Worm (Caenorhabditis elegans) whole organism, L3 larva: ENCODE measurements around the gene ZK354.2.
A peak's percentile ranks its signal among the peaks of the same experiment; 100 is the strongest.

Experiments used
- R02D3.7 ChIP-seq: fragments of 150-350 bp; optimal IDR thresholded peaks from 2 replicates; lab custom pipeline; 2014; ENCODE audit warnings: missing biosample characterization, missing genetic modification characterization
- ZK546.5 ChIP-seq: sonication (generic microtip); optimal IDR thresholded peaks from 2 replicates; lab custom pipeline; 2017; ENCODE audit warnings: missing biosample characterization, missing genetic modification characterization
- ama-1 ChIP-seq: fragments of 150-350 bp; optimal IDR thresholded peaks from 2 replicates; lab custom pipeline; 2018
- ceh-82 ChIP-seq: fragments of 150-350 bp; optimal IDR thresholded peaks from 2 replicates; lab custom pipeline; 2014; ENCODE audit warnings: missing biosample characterization, missing genetic modification characterization
- egl-27 ChIP-seq: sonication (generic microtip); optimal IDR thresholded peaks from 4 replicates; lab custom pipeline; 2017; ENCODE audit warnings: missing biosample characterization, missing genetic modification reagents, missing genetic modification characterization
- elt-2 ChIP-seq: sonication (generic microtip); optimal IDR thresholded peaks from 2 replicates; lab custom pipeline; 2016; ENCODE audit warnings: missing genetic modification reagents, mild to moderate bottlenecking, missing genetic modification characterization, missing compliant biosample characterization
- elt-3 ChIP-seq, 3 experiments: fragments of 150-350 bp in 1 of 3; sonication (generic microtip) in 2 of 3; optimal IDR thresholded peaks; 2 replicates in 2 of 3; 4 replicates in 1 of 3; lab custom pipeline; 2014 to 2017; ENCODE audit warnings: missing biosample characterization in 3 of 3, missing genetic modification characterization in 3 of 3
- fkh-10 ChIP-seq: sonication (generic microtip); optimal IDR thresholded peaks from 2 replicates; lab custom pipeline; 2017; ENCODE audit warnings: missing biosample characterization, missing genetic modification reagents, missing genetic modification characterization
- jun-1 ChIP-seq: fragments of 150-350 bp; optimal IDR thresholded peaks from 2 replicates; lab custom pipeline; 2014; ENCODE audit warnings: missing biosample characterization, missing genetic modification reagents, missing genetic modification characterization
- pha-4 ChIP-seq: fragments of 150-350 bp; optimal IDR thresholded peaks from 2 replicates; lab custom pipeline; 2014; ENCODE audit warnings: missing biosample characterization, missing genetic modification reagents, missing genetic modification characterization
- pqm-1 ChIP-seq: fragments of 150-350 bp; optimal IDR thresholded peaks from 2 replicates; lab custom pipeline; 2017; ENCODE audit warnings: missing biosample characterization, missing genetic modification characterization, inconsistent platforms
- unc-62 ChIP-seq: fragments of 150-350 bp; sonication (generic microtip); optimal IDR thresholded peaks from 4 replicates; lab custom pipeline; 2014; ENCODE audit warnings: missing biosample characterization, missing genetic modification reagents, missing genetic modification characterization
- zag-1 ChIP-seq: fragments of 150-350 bp; optimal IDR thresholded peaks from 2 replicates; lab custom pipeline; 2014; ENCODE audit warnings: missing biosample characterization, missing genetic modification characterization
- ztf-11 ChIP-seq: fragments of 150-350 bp; optimal IDR thresholded peaks from 2 replicates; lab custom pipeline; 2014; ENCODE audit warnings: missing biosample characterization, missing genetic modification characterization

ce11 chrIV:5344168-5344567, 31.0 kb downstream of the ZK354.2 start:
- TF ChIP-seq zag-1 (tag; lab: Kevin White, UChicago) (no peak), pqm-1 (tag; lab: Kevin White, UChicago) (peak; percentile 22), ama-1 (lab: Kevin White, UChicago) (no peak), ztf-11 (tag; lab: Kevin White, UChicago) (no peak), elt-3 (tag; optimal IDR thresholded peaks at IDR 0.05; lab: Kevin White, UChicago) (no peak), unc-62 (no peak), ZK546.5 (tag; lab: Kevin White, UChicago) (no peak), egl-27 (no peak), pha-4 (tag; lab: Kevin White, UChicago) (no peak), fkh-10 (GFP tag; lab: Kevin White, UChicago) (no peak), R02D3.7 (tag; lab: Kevin White, UChicago) (no peak), elt-2 (tag; lab: Kevin White, UChicago) (peak; percentile 30), ceh-82 (no peak), jun-1 (no peak)
